Worm (Caenorhabditis elegans): ENCODE measurements around the gene osta-3.

DNA sequence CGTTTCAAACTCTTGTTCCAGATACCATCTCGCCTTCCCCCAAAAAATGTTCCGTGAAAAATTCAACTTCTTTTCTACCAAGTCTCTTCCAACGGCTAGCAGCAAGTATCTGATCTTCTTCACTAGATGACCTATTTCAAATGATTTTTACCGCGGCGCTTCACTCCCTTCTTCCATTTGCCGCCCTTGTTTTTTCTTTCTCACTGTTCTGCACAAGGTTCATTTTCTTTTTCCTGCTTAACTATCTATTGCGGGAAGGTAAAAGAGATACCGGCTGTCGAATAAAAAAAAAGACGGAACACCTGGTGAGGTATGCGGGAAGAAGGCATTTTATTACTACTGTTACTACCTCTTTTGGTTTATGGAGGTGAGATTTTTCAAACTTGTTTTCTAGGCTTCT lies 30.7 kb downstream of the osta-3 start, which contains the start of gene cdh-7:
- TF ChIP-seq ceh-6 (GFP tag; optimal IDR thresholded peaks at IDR 0.05) (no peak), ama-1 (optimal IDR thresholded peaks at IDR 0.05) (no peak), che-1 (tag; optimal IDR thresholded peaks at IDR 0.05) (no peak), nhr-11 (tag; optimal IDR thresholded peaks at IDR 0.05) (no peak), nhr-232 (tag; optimal IDR thresholded peaks at IDR 0.05) (no peak), tbx-2 (tag; optimal IDR thresholded peaks at IDR 0.05) (no peak), nfya-1 (tag; optimal IDR thresholded peaks at IDR 0.05) (no peak), unc-86 (tag; optimal IDR thresholded peaks at IDR 0.05) (no peak), unc-42 (tag; optimal IDR thresholded peaks at IDR 0.05) (no peak), gmeb-2 (tag; optimal IDR thresholded peaks at IDR 0.05) (no peak), hlh-13 (GFP tag; optimal IDR thresholded peaks at IDR 0.05) (no peak), lin-11 (tag; optimal IDR thresholded peaks at IDR 0.05) (no peak)

Data from whole organism, late embryonic.